Fruit fly (Drosophila melanogaster) whole organism, embryonic: ENCODE data around the gene CG6415.

ENCODE experiments used
- ATbp ChIP-seq: fragments of 200-800 bp; sonication (Bioruptor generic); optimal IDR thresholded peaks from 2 replicates; lab custom pipeline; 2017; ENCODE audit warnings: missing biosample characterization, mild to moderate bottlenecking, missing genetic modification characterization, missing genetic modification reagents
- B-H1 ChIP-seq: fragments of 200-800 bp; sonication (Bioruptor generic); IDR thresholded peaks from 3 replicates; pipeline ENCODE4 v1.3.6; 2022; ENCODE audit warnings: missing biosample characterization, missing genetic modification characterization
- BEAF-32 ChIP-seq: fragments of 200-800 bp; sonication (Bioruptor generic); optimal IDR thresholded peaks from 3 replicates; lab custom pipeline; 2017; ENCODE audit warnings: missing biosample characterization, missing genetic modification characterization, mild to moderate bottlenecking, moderate library complexity, missing genetic modification reagents
- CG10209 ChIP-seq: fragments of 200-800 bp; sonication (Bioruptor generic); optimal IDR thresholded peaks from 3 replicates; lab custom pipeline; 2017; ENCODE audit warnings: missing biosample characterization, mild to moderate bottlenecking, missing genetic modification characterization, missing genetic modification reagents
- CG11456 ChIP-seq: fragments of 200-800 bp; sonication (Bioruptor generic); IDR thresholded peaks from 3 replicates; pipeline ENCODE4 v1.3.6; 2022; ENCODE audit warnings: missing biosample characterization, missing genetic modification characterization
- CG12659 ChIP-seq: fragments of 200-800 bp; sonication (Bioruptor generic); optimal IDR thresholded peaks from 3 replicates; lab custom pipeline; 2017; ENCODE audit warnings: mild to moderate bottlenecking, missing biosample characterization, missing genetic modification reagents, missing genetic modification characterization
- CG14860 ChIP-seq: fragments of 200-800 bp; sonication (Bioruptor generic); IDR thresholded peaks from 3 replicates; pipeline ENCODE4 v1.3.6; 2022; ENCODE audit warnings: missing biosample characterization, missing genetic modification characterization; ENCODE audit not compliant: partially characterized antibody
- CG1603 ChIP-seq: fragments of 200-800 bp; sonication (Bioruptor generic); optimal IDR thresholded peaks from 2 replicates; lab custom pipeline; 2019; ENCODE audit warnings: missing biosample characterization, mild to moderate bottlenecking, missing genetic modification characterization, moderate library complexity
- CG2120 ChIP-seq: fragments of 200-800 bp; sonication (Bioruptor generic); optimal IDR thresholded peaks from 3 replicates; lab custom pipeline; 2016; ENCODE audit warnings: missing biosample characterization, missing genetic modification characterization
- CG2199 ChIP-seq: fragments of 200-800 bp; sonication (Bioruptor generic); IDR thresholded peaks from 3 replicates; pipeline ENCODE4 v1.3.6; 2022; ENCODE audit warnings: missing biosample characterization, missing genetic modification characterization
- CG2712 ChIP-seq: fragments of 200-800 bp; optimal IDR thresholded peaks from 3 replicates; lab custom pipeline; 2019; ENCODE audit warnings: missing biosample characterization, mild to moderate bottlenecking, missing genetic modification characterization, moderate library complexity
- CG30403 ChIP-seq: fragments of 200-800 bp; sonication (Bioruptor generic); optimal IDR thresholded peaks from 3 replicates; lab custom pipeline; 2016; ENCODE audit warnings: missing biosample characterization, missing genetic modification characterization
- CG34422 ChIP-seq: fragments of 200-800 bp; sonication (Bioruptor generic); IDR thresholded peaks from 3 replicates; pipeline ENCODE4 v1.3.6; 2022; ENCODE audit warnings: missing biosample characterization, missing genetic modification characterization
- CG4282 ChIP-seq: fragments of 200-800 bp; sonication (Bioruptor generic); optimal IDR thresholded peaks from 2 replicates; lab custom pipeline; 2016; ENCODE audit warnings: missing biosample characterization, missing genetic modification characterization
- CG4617 ChIP-seq: fragments of 200-800 bp; sonication (Bioruptor generic); optimal IDR thresholded peaks from 3 replicates; lab custom pipeline; 2016; ENCODE audit warnings: missing biosample characterization, missing genetic modification characterization, borderline replicate concordance
- CG6272 ChIP-seq: fragments of 200-800 bp; sonication (Bioruptor generic); IDR thresholded peaks from 2 replicates; pipeline ENCODE4 v1.3.6; 2022; ENCODE audit warnings: missing biosample characterization, missing genetic modification characterization
- CG7745 ChIP-seq: fragments of 200-800 bp; sonication (Bioruptor generic); optimal IDR thresholded peaks from 2 replicates; lab custom pipeline; 2018; ENCODE audit warnings: missing biosample characterization, mild to moderate bottlenecking, missing genetic modification characterization, moderate library complexity
- CG7786 ChIP-seq: fragments of 200-800 bp; sonication (Bioruptor generic); optimal IDR thresholded peaks from 2 replicates; lab custom pipeline; 2016; ENCODE audit warnings: missing biosample characterization, missing genetic modification characterization
- CG7839 ChIP-seq: fragments of 200-800 bp; sonication (Bioruptor generic); optimal IDR thresholded peaks from 3 replicates; lab custom pipeline; 2018; ENCODE audit warnings: missing biosample characterization, mild to moderate bottlenecking, missing genetic modification characterization, moderate library complexity
- CG8089 ChIP-seq: fragments of 200-800 bp; sonication (Bioruptor generic); optimal IDR thresholded peaks from 3 replicates; lab custom pipeline; 2016; ENCODE audit warnings: missing biosample characterization, missing genetic modification characterization
- CG9437 ChIP-seq: fragments of 200-800 bp; sonication (Bioruptor generic); optimal IDR thresholded peaks from 2 replicates; lab custom pipeline; 2018; ENCODE audit warnings: missing biosample characterization, mild to moderate bottlenecking, missing genetic modification characterization
- CG9797 ChIP-seq: fragments of 200-800 bp; sonication (Bioruptor generic); optimal IDR thresholded peaks from 3 replicates; lab custom pipeline; 2018; ENCODE audit warnings: missing biosample characterization, mild to moderate bottlenecking, missing genetic modification characterization
- CG9817 ChIP-seq: fragments of 200-800 bp; sonication (Bioruptor generic); optimal IDR thresholded peaks from 2 replicates; lab custom pipeline; 2018; ENCODE audit warnings: missing biosample characterization, mild to moderate bottlenecking, missing genetic modification characterization, moderate library complexity
- Drgx ChIP-seq: fragments of 200-800 bp; sonication (Bioruptor generic); IDR thresholded peaks from 2 replicates; pipeline ENCODE4 v1.3.6; 2022; ENCODE audit warnings: missing biosample characterization, missing genetic modification characterization
- Ets65A ChIP-seq: fragments of 200-800 bp; sonication (Bioruptor generic); peaks from one replicate; lab custom pipeline; 2016; ENCODE audit warnings: missing biosample characterization, missing genetic modification characterization
- Hr78 ChIP-seq, 2 experiments: fragments of 200-800 bp in 1 of 2; fragments of >200 bp in 1 of 2; sonication (Bioruptor generic) in 1 of 2; optimal IDR thresholded peaks; 2 replicates each; lab custom pipeline; 2017 to 2019; ENCODE audit warnings: missing biosample characterization in 2 of 2, missing genetic modification characterization in 2 of 2, mild to moderate bottlenecking in 1 of 2, moderate library complexity in 1 of 2
- MBD-R2 ChIP-seq: fragments of 200-800 bp; sonication (Bioruptor generic); IDR thresholded peaks from 2 replicates; pipeline ENCODE4 v1.3.6; 2022; ENCODE audit warnings: missing biosample characterization, missing genetic modification characterization
- Med ChIP-seq: fragments of 200-800 bp; sonication (Bioruptor generic); peaks from one replicate; lab custom pipeline; 2016; ENCODE audit warnings: missing biosample characterization, missing genetic modification characterization, mild to moderate bottlenecking, inconsistent platforms, moderate library complexity
- Myb ChIP-seq: fragments of 200-800 bp; sonication (Bioruptor generic); optimal IDR thresholded peaks from 2 replicates; lab custom pipeline; 2016; ENCODE audit warnings: missing biosample characterization, missing genetic modification characterization
- Opbp ChIP-seq: fragments of 200-800 bp; sonication (Bioruptor generic); IDR thresholded peaks from 3 replicates; pipeline ENCODE4 v1.3.6; 2022; ENCODE audit warnings: missing biosample characterization, missing genetic modification characterization; ENCODE audit not compliant: partially characterized antibody
- Optix ChIP-seq: fragments of 200-800 bp; sonication (Bioruptor generic); IDR thresholded peaks from 3 replicates; pipeline ENCODE4 v1.3.6; 2022; ENCODE audit warnings: missing biosample characterization, missing genetic modification characterization
- PHDP ChIP-seq: fragments of 200-800 bp; sonication (Bioruptor generic); optimal IDR thresholded peaks from 3 replicates; lab custom pipeline; 2018; ENCODE audit warnings: missing biosample characterization, mild to moderate bottlenecking, missing genetic modification characterization, moderate library complexity
- Rfx ChIP-seq: fragments of 200-800 bp; sonication (Bioruptor generic); IDR thresholded peaks from 2 replicates; pipeline ENCODE4 v1.3.6; 2022; ENCODE audit warnings: missing biosample characterization, missing genetic modification characterization
- Sry-δ ChIP-seq: fragments of 200-800 bp; sonication (Bioruptor generic); optimal IDR thresholded peaks from 2 replicates; lab custom pipeline; 2016; ENCODE audit warnings: missing biosample characterization, missing genetic modification characterization
- YL-1 ChIP-seq: fragments of 200-800 bp; sonication (Bioruptor generic); optimal IDR thresholded peaks from 3 replicates; lab custom pipeline; 2017; ENCODE audit warnings: missing biosample characterization, mild to moderate bottlenecking, missing genetic modification characterization
- ato ChIP-seq: fragments of 200-800 bp; sonication (Bioruptor generic); IDR thresholded peaks from 2 replicates; pipeline ENCODE4 v1.3.6; 2022; ENCODE audit warnings: missing biosample characterization, missing genetic modification characterization; ENCODE audit not compliant: partially characterized antibody
- bab2 ChIP-seq: fragments of 200-800 bp; sonication (Bioruptor generic); optimal IDR thresholded peaks from 2 replicates; lab custom pipeline; 2016; ENCODE audit warnings: missing biosample characterization, missing genetic modification characterization
- bcd ChIP-seq: fragments of 200-800 bp; sonication (Bioruptor generic); optimal IDR thresholded peaks from 2 replicates; lab custom pipeline; 2017; ENCODE audit warnings: missing biosample characterization, mild to moderate bottlenecking, missing genetic modification characterization
- chif ChIP-seq, 2 experiments: fragments of 200-800 bp; sonication (Bioruptor generic); optimal IDR thresholded peaks; 3 replicates each; lab custom pipeline; 2016; ENCODE audit warnings: missing biosample characterization in 2 of 2, missing genetic modification characterization in 2 of 2
- chn ChIP-seq: fragments of 200-800 bp; sonication (Bioruptor generic); optimal IDR thresholded peaks from 2 replicates; lab custom pipeline; 2016; ENCODE audit warnings: missing biosample characterization, missing genetic modification characterization
- esg ChIP-seq: fragments of 200-800 bp; sonication (Bioruptor generic); conservative IDR thresholded peaks from 2 replicates; pipeline ENCODE4 v1.3.6; 2022; ENCODE audit warnings: missing biosample characterization, missing genetic modification characterization
- gem ChIP-seq: fragments of 200-800 bp; sonication (Bioruptor generic); optimal IDR thresholded peaks from 2 replicates; lab custom pipeline; 2019; ENCODE audit warnings: missing biosample characterization, mild to moderate bottlenecking, missing genetic modification characterization, moderate library complexity
- grau ChIP-seq: fragments of 200-800 bp; optimal IDR thresholded peaks from 3 replicates; lab custom pipeline; 2019; ENCODE audit warnings: missing biosample characterization, mild to moderate bottlenecking, missing genetic modification characterization, moderate library complexity
- gro ChIP-seq: fragments of 200-800 bp; sonication (Bioruptor generic); optimal IDR thresholded peaks from 2 replicates; lab custom pipeline; 2016; ENCODE audit warnings: missing biosample characterization, missing genetic modification characterization
- kay ChIP-seq: fragments of 200-800 bp; sonication (Bioruptor generic); optimal IDR thresholded peaks from 2 replicates; lab custom pipeline; 2016; ENCODE audit warnings: missing biosample characterization, missing genetic modification characterization
- lmd ChIP-seq: fragments of 200-800 bp; sonication (Bioruptor generic); IDR thresholded peaks from 2 replicates; pipeline ENCODE4 v1.3.6; 2022; ENCODE audit warnings: missing biosample characterization, missing genetic modification characterization
- lola ChIP-seq, 3 experiments: fragments of >200 bp in 2 of 3; fragments of 200-800 bp in 1 of 3; sonication (Bioruptor generic) in 1 of 3; optimal IDR thresholded peaks; 2 replicates each; lab custom pipeline; 2017 to 2019; ENCODE audit warnings: missing biosample characterization in 3 of 3, missing genetic modification characterization in 3 of 3, mild to moderate bottlenecking in 1 of 3, moderate library complexity in 1 of 3
- mirr ChIP-seq: fragments of 200-800 bp; sonication (Bioruptor generic); optimal IDR thresholded peaks from 3 replicates; lab custom pipeline; 2018; ENCODE audit warnings: missing biosample characterization, mild to moderate bottlenecking, missing genetic modification characterization
- pb ChIP-seq: fragments of 200-800 bp; sonication (Bioruptor generic); optimal IDR thresholded peaks from 3 replicates; lab custom pipeline; 2016; ENCODE audit warnings: missing biosample characterization, missing genetic modification characterization
- phol ChIP-seq: fragments of 200-800 bp; sonication (Bioruptor generic); optimal IDR thresholded peaks from 3 replicates; lab custom pipeline; 2018; ENCODE audit warnings: missing biosample characterization, mild to moderate bottlenecking, missing genetic modification characterization, moderate library complexity

CG6415 gene

dm6 chr2L:10735923-10736322, 32.5 kb downstream of the CG6415 start, which contains the start of gene Nup107 (continued):
- TF ChIP-seq phol (tag; lab: Kevin White, UChicago) (peak; percentile 62), MBD-R2 (peak; percentile 85), lola (GFP tag; optimal IDR thresholded peaks at IDR 0.05; lab: Kevin White, UChicago) (peak in 1 of 3 experiments; percentile 2), PHDP (tag; lab: Kevin White, UChicago) (peak; percentile 4), bab2 (GFP tag; lab: Kevin White, UChicago) (peak; percentile 18), CG11456 (0 out of 3 replicates have a peak, but pooled peaks have one; percentile 27), CG2120 (GFP tag; lab: Kevin White, UChicago) (peak; percentile 38), CG10209 (GFP tag; lab: Kevin White, UChicago) (no peak), B-H1 (no peak), CG1603 (peak; percentile 81), ATbp (no peak), Ets65A (GFP tag; lab: Kevin White, UChicago) (peak; percentile 92), CG4617 (GFP tag; lab: Kevin White, UChicago) (peak; percentile 22), CG14860 (GFP tag; lab: Robert Waterston, UW) (no peak), pb (GFP tag; lab: Kevin White, UChicago) (no peak), mirr (GFP tag; lab: Kevin White, UChicago) (no peak), gro (GFP tag; lab: Kevin White, UChicago) (peak; percentile 41), esg (GFP tag; lab: Robert Waterston, UW) (no peak), CG2199 (GFP tag; lab: Robert Waterston, UW) (no peak), CG6272 (GFP tag; lab: Robert Waterston, UW) (peak; percentile 25; the same call in 1 of the 2 replicates), CG2712 (tag; lab: Kevin White, UChicago) (peak; percentile 44), CG4282 (no peak), CG34422 (GFP tag; lab: Robert Waterston, UW) (peak; percentile 43; the same call in 1 of the 3 replicates), gem (peak; percentile 54), Sry-δ (GFP tag; lab: Kevin White, UChicago) (peak; percentile 58), BEAF-32 (peak; percentile 40), CG7786 (peak; percentile 1), CG9437 (GFP tag; lab: Kevin White, UChicago) (peak; percentile 59), CG30403 (GFP tag; lab: Kevin White, UChicago) (peak; percentile 35), CG7839 (tag; lab: Kevin White, UChicago) (no peak), grau (tag; lab: Kevin White, UChicago) (peak; percentile 40), Rfx (GFP tag; lab: Robert Waterston, UW) (peak; percentile 34; the same call in 1 of the 2 replicates), Opbp (0 out of 3 replicates have a peak, but pooled peaks have one; percentile 39), ato (GFP tag; lab: Robert Waterston, UW) (0 out of 2 replicates have a peak, but pooled peaks have one; percentile 24), CG9817 (tag; lab: Kevin White, UChicago) (peak; percentile 37), Optix (GFP tag; lab: Robert Waterston, UW) (no peak), bcd (GFP tag; lab: Kevin White, UChicago) (peak; percentile 2), chif (GFP tag; optimal IDR thresholded peaks at IDR 0.05; lab: Kevin White, UChicago) (peak in 1 of 2 experiments; percentile 34), kay (GFP tag; lab: Kevin White, UChicago) (no peak), chn (GFP tag; lab: Kevin White, UChicago) (peak; percentile 30), Drgx (GFP tag; lab: Robert Waterston, UW) (no peak), CG12659 (peak; percentile 14), Myb (GFP tag; lab: Kevin White, UChicago) (peak; percentile 18), Med (GFP tag; lab: Kevin White, UChicago) (peak; percentile 72), YL-1 (peak; percentile 11), CG8089 (GFP tag; lab: Kevin White, UChicago) (no peak), CG9797 (GFP tag; lab: Kevin White, UChicago) (peak; percentile 68), CG7745 (tag; lab: Kevin White, UChicago) (no peak), lmd (peak; percentile 5; the same call in 1 of the 2 replicates), Hr78 (GFP tag; optimal IDR thresholded peaks at IDR 0.05; lab: Kevin White, UChicago) (peak in 1 of 2 experiments; percentile 2)
